Fruit fly (Drosophila melanogaster): ENCODE measurements around the gene CG31797.

- TF ChIP-seq CG8478 (optimal IDR thresholded peaks at IDR 0.05) (no peak), CTCF (optimal IDR thresholded peaks at IDR 0.05) (no peak)
Observed at dm6 chr2L:19262140-19262539, at the start of gene CG31797.
